Fruit fly (Drosophila melanogaster) whole organism, embryonic: Measurements from ENCODE around the gene CG43168.

ENCODE experiments used
- Atf6 ChIP-seq: fragments of 200-800 bp; sonication (Bioruptor generic); IDR thresholded peaks from 2 replicates; pipeline ENCODE4 v1.3.6; 2022; ENCODE audit warnings: missing biosample characterization, missing genetic modification characterization
- Awh ChIP-seq: fragments of 200-800 bp; sonication (Bioruptor generic); IDR thresholded peaks from 2 replicates; pipeline ENCODE4, ENCODE4 v1.3.6; 2022; ENCODE audit warnings: missing biosample characterization, missing genetic modification characterization
- Bdp1 ChIP-seq: fragments of 200-800 bp; sonication (Bioruptor generic); optimal IDR thresholded peaks from 3 replicates; lab custom pipeline; 2016; ENCODE audit warnings: missing biosample characterization, missing genetic modification characterization
- CG1024 ChIP-seq: fragments of 200-800 bp; sonication (Bioruptor generic); IDR thresholded peaks from 2 replicates; pipeline ENCODE4 v1.3.6; 2022; ENCODE audit warnings: missing biosample characterization, missing genetic modification characterization
- CG10543 ChIP-seq: fragments of 200-800 bp; sonication (Bioruptor generic); optimal IDR thresholded peaks from 3 replicates; lab custom pipeline; 2017; ENCODE audit warnings: missing biosample characterization, mild to moderate bottlenecking, missing genetic modification characterization, moderate library complexity
- CG10565 ChIP-seq: fragments of 200-800 bp; sonication (Bioruptor generic); optimal IDR thresholded peaks from 3 replicates; lab custom pipeline; 2016; ENCODE audit warnings: missing biosample characterization, mild to moderate bottlenecking, missing genetic modification characterization
- CG11456 ChIP-seq: fragments of 200-800 bp; sonication (Bioruptor generic); IDR thresholded peaks from 3 replicates; pipeline ENCODE4 v1.3.6; 2022; ENCODE audit warnings: missing biosample characterization, missing genetic modification characterization
- CG1233 ChIP-seq: fragments of 200-800 bp; sonication (Bioruptor generic); optimal IDR thresholded peaks from 4 replicates; lab custom pipeline; 2018; ENCODE audit warnings: missing biosample characterization, mild to moderate bottlenecking, missing genetic modification characterization
- CG1647 ChIP-seq: fragments of 200-800 bp; sonication (Bioruptor generic); optimal IDR thresholded peaks from 3 replicates; lab custom pipeline; 2016; ENCODE audit warnings: missing biosample characterization, missing genetic modification characterization
- CG18599 ChIP-seq: fragments of 200-800 bp; sonication (Bioruptor generic); optimal IDR thresholded peaks from 3 replicates; lab custom pipeline; 2017; ENCODE audit warnings: missing biosample characterization, missing genetic modification characterization, mild to moderate bottlenecking, moderate library complexity, missing genetic modification reagents
- CG34224 ChIP-seq: fragments of 200-800 bp; sonication (Bioruptor generic); IDR thresholded peaks from 3 replicates; pipeline ENCODE4 v1.3.6; 2022; ENCODE audit warnings: missing biosample characterization, missing genetic modification characterization; ENCODE audit not compliant: partially characterized antibody
- CG4617 ChIP-seq: fragments of 200-800 bp; sonication (Bioruptor generic); optimal IDR thresholded peaks from 3 replicates; lab custom pipeline; 2016; ENCODE audit warnings: missing biosample characterization, missing genetic modification characterization, borderline replicate concordance
- CG7556 ChIP-seq: fragments of 200-800 bp; sonication (Bioruptor generic); optimal IDR thresholded peaks from 2 replicates; lab custom pipeline; 2017; ENCODE audit warnings: missing biosample characterization, mild to moderate bottlenecking, missing genetic modification characterization
- CG7786 ChIP-seq: fragments of 200-800 bp; sonication (Bioruptor generic); optimal IDR thresholded peaks from 2 replicates; lab custom pipeline; 2016; ENCODE audit warnings: missing biosample characterization, missing genetic modification characterization
- CG8281 ChIP-seq: fragments of 200-800 bp; sonication (Bioruptor generic); optimal IDR thresholded peaks from 2 replicates; lab custom pipeline; 2018; ENCODE audit warnings: missing biosample characterization, mild to moderate bottlenecking, missing genetic modification characterization, moderate library complexity
- CG9797 ChIP-seq: fragments of 200-800 bp; sonication (Bioruptor generic); optimal IDR thresholded peaks from 3 replicates; lab custom pipeline; 2018; ENCODE audit warnings: missing biosample characterization, mild to moderate bottlenecking, missing genetic modification characterization
- CG9876 ChIP-seq: fragments of 200-800 bp; sonication (Bioruptor generic); optimal IDR thresholded peaks from 2 replicates; lab custom pipeline; 2016; ENCODE audit warnings: missing biosample characterization, missing genetic modification characterization
- CG9932 ChIP-seq: fragments of 200-800 bp; sonication (Bioruptor generic); IDR thresholded peaks from 2 replicates; pipeline ENCODE4 v1.3.6; 2022; ENCODE audit warnings: missing biosample characterization, missing genetic modification characterization
- CkIIα-i1 ChIP-seq: fragments of 200-800 bp; sonication (Bioruptor generic); IDR thresholded peaks from 2 replicates; pipeline ENCODE4 v1.3.6; 2022; ENCODE audit warnings: missing biosample characterization, missing genetic modification characterization
- Doc3 ChIP-seq: fragments of 200-800 bp; sonication (Bioruptor generic); IDR thresholded peaks from 3 replicates; pipeline ENCODE4 v1.3.6; 2022; ENCODE audit warnings: missing biosample characterization, missing genetic modification characterization; ENCODE audit not compliant: partially characterized antibody
- Dref ChIP-seq: fragments of 200-800 bp; sonication (Bioruptor generic); IDR thresholded peaks from 2 replicates; pipeline ENCODE4 v1.3.6; 2022; ENCODE audit warnings: missing biosample characterization, missing genetic modification characterization
- GATAe ChIP-seq: fragments of 200-800 bp; sonication (Bioruptor generic); conservative IDR thresholded peaks from 2 replicates; pipeline ENCODE4 v1.3.6; 2022; ENCODE audit warnings: missing biosample characterization, missing genetic modification characterization
- Nf-YC ChIP-seq: fragments of 200-800 bp; optimal IDR thresholded peaks from 3 replicates; lab custom pipeline; 2019; ENCODE audit warnings: missing biosample characterization, mild to moderate bottlenecking, missing genetic modification characterization, moderate library complexity
- Ptx1 ChIP-seq: fragments of 200-800 bp; sonication (Bioruptor generic); IDR thresholded peaks from 2 replicates; pipeline ENCODE4 v1.3.6; 2022; ENCODE audit warnings: missing biosample characterization, missing genetic modification characterization
- al ChIP-seq: fragments of 200-800 bp; sonication (Bioruptor generic); IDR thresholded peaks from 2 replicates; pipeline ENCODE4 v1.3.6; 2022; ENCODE audit warnings: missing biosample characterization, missing genetic modification characterization
- ap ChIP-seq: fragments of 200-800 bp; sonication (Bioruptor generic); IDR thresholded peaks from 2 replicates; pipeline ENCODE4 v1.3.6; 2022; ENCODE audit warnings: missing biosample characterization, missing genetic modification characterization
- ase ChIP-seq: fragments of 200-800 bp; sonication (Bioruptor generic); IDR thresholded peaks from 3 replicates; pipeline ENCODE4 v1.3.6; 2022; ENCODE audit warnings: missing biosample characterization, missing genetic modification characterization
- caup ChIP-seq: fragments of 200-800 bp; sonication (Bioruptor generic); optimal IDR thresholded peaks from 3 replicates; lab custom pipeline; 2017; ENCODE audit warnings: missing biosample characterization, mild to moderate bottlenecking, missing genetic modification characterization, moderate library complexity; ENCODE audit not compliant: severe bottlenecking
- dpn ChIP-seq, 2 experiments: fragments of 200-800 bp; sonication (Bioruptor generic); optimal IDR thresholded peaks; 3 replicates each; lab custom pipeline; 2016; ENCODE audit warnings: missing biosample characterization in 2 of 2, missing genetic modification characterization in 2 of 2
- emc ChIP-seq: fragments of 200-800 bp; sonication (Bioruptor generic); optimal IDR thresholded peaks from 2 replicates; lab custom pipeline; 2016; ENCODE audit warnings: missing biosample characterization, missing genetic modification characterization
- fd102C ChIP-seq: fragments of 200-800 bp; sonication (Bioruptor generic); optimal IDR thresholded peaks from 2 replicates; lab custom pipeline; 2018; ENCODE audit warnings: missing biosample characterization, mild to moderate bottlenecking, missing genetic modification characterization, moderate library complexity
- ftz-f1 ChIP-seq: fragments of 200-800 bp; sonication (Bioruptor generic); optimal IDR thresholded peaks from 2 replicates; lab custom pipeline; 2016; ENCODE audit warnings: missing biosample characterization, missing genetic modification characterization
- grn ChIP-seq: fragments of 200-800 bp; sonication (Bioruptor generic); optimal IDR thresholded peaks from 3 replicates; lab custom pipeline; 2017; ENCODE audit warnings: missing biosample characterization, missing genetic modification characterization
- hb ChIP-seq: fragments of 200-800 bp; sonication (Bioruptor generic); IDR thresholded peaks from 3 replicates; pipeline ENCODE4 v1.3.6; 2022; ENCODE audit warnings: missing biosample characterization, missing genetic modification characterization; ENCODE audit not compliant: partially characterized antibody
- hkb ChIP-seq, 2 experiments: fragments of 200-800 bp in 1 of 2; fragments of >200 bp in 1 of 2; sonication (Bioruptor generic) in 1 of 2; IDR thresholded peaks in 1 of 2; optimal IDR thresholded peaks in 1 of 2; 2 replicates each; pipeline versions ENCODE4 v1.3.6 to Lab custom; 2017 to 2022; ENCODE audit warnings: missing biosample characterization in 1 of 2, missing genetic modification characterization in 1 of 2
- hth ChIP-seq: fragments of >200 bp; optimal IDR thresholded peaks from 2 replicates; lab custom pipeline; 2017; ENCODE audit warnings: inconsistent platforms
- lilli ChIP-seq: fragments of 200-800 bp; sonication (Bioruptor generic); optimal IDR thresholded peaks from 3 replicates; lab custom pipeline; 2016; ENCODE audit warnings: missing biosample characterization, missing genetic modification characterization
- mirr ChIP-seq: fragments of 200-800 bp; sonication (Bioruptor generic); optimal IDR thresholded peaks from 3 replicates; lab custom pipeline; 2018; ENCODE audit warnings: missing biosample characterization, mild to moderate bottlenecking, missing genetic modification characterization
- nau ChIP-seq: fragments of 200-800 bp; sonication (Bioruptor generic); optimal IDR thresholded peaks from 3 replicates; lab custom pipeline; 2017; ENCODE audit warnings: missing biosample characterization, mild to moderate bottlenecking, missing genetic modification characterization, missing genetic modification reagents
- nerfin-2 ChIP-seq: fragments of 200-800 bp; sonication (Bioruptor generic); IDR thresholded peaks from 2 replicates; pipeline ENCODE4 v1.3.6; 2022; ENCODE audit warnings: missing biosample characterization, missing genetic modification characterization; ENCODE audit not compliant: partially characterized antibody
- org-1 ChIP-seq: fragments of 200-800 bp; sonication (Bioruptor generic); optimal IDR thresholded peaks from 2 replicates; lab custom pipeline; 2017; ENCODE audit warnings: missing biosample characterization, missing genetic modification characterization
- psq ChIP-seq: fragments of 200-800 bp; sonication (Bioruptor generic); optimal IDR thresholded peaks from 2 replicates; lab custom pipeline; 2017; ENCODE audit warnings: missing biosample characterization, missing genetic modification characterization
- salm ChIP-seq: fragments of 200-800 bp; sonication (Bioruptor generic); optimal IDR thresholded peaks from 2 replicates; lab custom pipeline; 2018; ENCODE audit warnings: missing biosample characterization, mild to moderate bottlenecking, missing genetic modification characterization
- sna ChIP-seq: fragments of 200-800 bp; sonication (Bioruptor generic); IDR thresholded peaks from 2 replicates; pipeline ENCODE4 v1.3.6; 2022; ENCODE audit warnings: missing biosample characterization, missing genetic modification characterization; ENCODE audit not compliant: partially characterized antibody
- tna ChIP-seq: fragments of 200-800 bp; sonication (Bioruptor generic); IDR thresholded peaks from 2 replicates; pipeline ENCODE4 v1.3.6; 2022; ENCODE audit warnings: missing biosample characterization, missing genetic modification characterization; ENCODE audit not compliant: partially characterized antibody
- tx ChIP-seq: fragments of 200-800 bp; sonication (Bioruptor generic); optimal IDR thresholded peaks from 2 replicates; lab custom pipeline; 2016; ENCODE audit warnings: missing biosample characterization, missing genetic modification characterization
- unpg ChIP-seq: fragments of 200-800 bp; sonication (Bioruptor generic); optimal IDR thresholded peaks from 3 replicates; lab custom pipeline; 2018; ENCODE audit warnings: missing biosample characterization, mild to moderate bottlenecking, missing genetic modification characterization, moderate library complexity
- vnd ChIP-seq: fragments of 200-800 bp; sonication (Bioruptor generic); IDR thresholded peaks from 3 replicates; pipeline ENCODE4 v1.3.6; 2022; ENCODE audit warnings: missing biosample characterization, missing genetic modification characterization; ENCODE audit not compliant: partially characterized antibody

Gene CG43168

DNA sequence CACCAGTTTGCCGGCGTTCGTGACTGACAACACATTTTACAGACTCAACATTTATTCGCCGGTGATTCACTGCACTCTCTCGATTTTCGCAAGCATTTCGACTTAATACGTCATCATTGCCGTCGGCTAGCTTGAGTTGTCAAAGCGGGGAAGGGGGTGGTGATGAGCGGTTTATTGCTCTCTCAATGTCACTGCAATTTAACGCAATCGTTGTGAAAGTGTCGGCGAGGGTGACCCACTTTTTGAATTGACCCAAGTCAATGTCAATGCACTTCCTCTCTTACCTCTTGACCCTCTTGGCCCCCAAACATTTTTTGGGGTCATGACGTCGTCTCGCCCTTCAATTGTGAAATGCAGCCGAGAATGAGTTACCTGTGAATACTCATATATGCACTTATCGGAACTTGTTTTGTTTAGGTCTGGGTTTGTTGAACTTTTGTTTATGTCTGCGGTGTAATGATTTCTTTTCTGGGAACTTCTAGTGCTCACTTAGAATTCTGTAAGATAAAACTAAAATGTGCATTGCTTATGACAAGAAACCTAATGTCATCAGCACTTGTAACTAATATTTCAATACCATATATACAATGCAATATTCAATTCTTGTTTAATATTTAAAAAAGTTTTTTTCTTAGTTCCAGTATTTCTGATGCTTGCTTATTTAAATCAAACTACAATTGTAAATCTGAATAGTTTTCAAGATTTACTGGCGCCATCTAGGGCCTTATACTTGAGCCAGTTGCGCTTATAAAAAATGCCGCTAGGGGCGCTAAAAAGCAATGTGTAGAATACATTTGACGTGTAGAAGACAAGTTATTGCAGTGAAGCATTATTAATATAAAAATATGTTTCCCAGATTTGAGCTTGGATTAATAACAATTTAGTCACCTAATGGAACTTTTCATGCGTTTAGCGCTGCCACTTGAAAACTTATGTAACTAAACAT is 11.4 kb upstream of the CG43168 start (continued):
- TF ChIP-seq caup (GFP tag; lab: Kevin White, UChicago): peak; percentile 34
- no peak for TF ChIP-seq sna
- TF ChIP-seq nau (GFP tag; lab: Kevin White, UChicago): no peak
- TF ChIP-seq CG1647 (GFP tag; lab: Kevin White, UChicago): no peak
- peak; percentile 58; the same call in 2 of the 3 replicates for TF ChIP-seq ase
- no peak for TF ChIP-seq salm (tag; lab: Kevin White, UChicago)
- TF ChIP-seq grn (GFP tag; lab: Kevin White, UChicago): no peak
- TF ChIP-seq dpn (GFP tag; optimal IDR thresholded peaks at IDR 0.05; lab: Kevin White, UChicago): peak; percentile 51 to 64
- no peak for TF ChIP-seq CG10543 (GFP tag; lab: Kevin White, UChicago)
- peak; percentile 64 for TF ChIP-seq lilli
- TF ChIP-seq emc: no peak
- peak; percentile 70 for TF ChIP-seq Ptx1
- TF ChIP-seq al (GFP tag; lab: Robert Waterston, UW): no peak
- TF ChIP-seq CG7786 (GFP tag; lab: Kevin White, UChicago): no peak
- no peak for TF ChIP-seq CG7556
- no peak for TF ChIP-seq ap (GFP tag; lab: Robert Waterston, UW)
- no peak for TF ChIP-seq nerfin-2
- no peak for TF ChIP-seq CG34224
- no peak for TF ChIP-seq hkb (optimal IDR thresholded peaks at IDR 0.05; lab: Kevin White, UChicago)
- TF ChIP-seq hkb (GFP tag; IDR thresholded peaks at IDR 0.05; lab: Robert Waterston, UW): no peak
- TF ChIP-seq Nf-YC: peak; percentile 13
- TF ChIP-seq unpg: peak; percentile 41
- no peak for TF ChIP-seq Awh (GFP tag; lab: Robert Waterston, UW)
- no peak for TF ChIP-seq CG10565 (GFP tag; lab: Kevin White, UChicago)
- no peak for TF ChIP-seq CG1233 (GFP tag; lab: Kevin White, UChicago)
- TF ChIP-seq ftz-f1 (GFP tag; lab: Kevin White, UChicago): no peak
- TF ChIP-seq GATAe (GFP tag; lab: Robert Waterston, UW): no peak
- no peak for TF ChIP-seq Doc3 (GFP tag; lab: Robert Waterston, UW)
- peak; percentile 55 for TF ChIP-seq CG9876 (GFP tag; lab: Kevin White, UChicago)
- peak; percentile 9 for TF ChIP-seq CG4617 (GFP tag; lab: Kevin White, UChicago)
- TF ChIP-seq Bdp1 (GFP tag; lab: Kevin White, UChicago): no peak
- TF ChIP-seq org-1: no peak
- no peak for TF ChIP-seq hth (lab: Kevin White, UChicago)
- no peak for TF ChIP-seq CkIIα-i1
- TF ChIP-seq CG9797 (GFP tag; lab: Kevin White, UChicago): no peak
- no peak for TF ChIP-seq Atf6 (GFP tag; lab: Robert Waterston, UW)
- TF ChIP-seq CG18599 (GFP tag; lab: Kevin White, UChicago): no peak
- TF ChIP-seq psq: no peak
- TF ChIP-seq hb: no peak
- 0 out of 3 replicates have a peak, but pooled peaks have one; percentile 25 for TF ChIP-seq vnd (GFP tag; lab: Robert Waterston, UW)
- TF ChIP-seq CG8281: no peak
- no peak for TF ChIP-seq fd102C (GFP tag; lab: Kevin White, UChicago)
- TF ChIP-seq CG11456 (GFP tag; lab: Robert Waterston, UW): peak; percentile 91
- TF ChIP-seq CG9932 (GFP tag; lab: Robert Waterston, UW): peak; percentile 64
- TF ChIP-seq mirr (GFP tag; lab: Kevin White, UChicago): no peak
- TF ChIP-seq tx (GFP tag; lab: Kevin White, UChicago): peak; percentile 2
- TF ChIP-seq tna (GFP tag; lab: Robert Waterston, UW): no peak
- no peak for TF ChIP-seq CG1024
- no peak for TF ChIP-seq Dref (GFP tag; lab: Robert Waterston, UW)
